Worm (Caenorhabditis elegans): ENCODE measurements around the gene nas-39.

DNA sequence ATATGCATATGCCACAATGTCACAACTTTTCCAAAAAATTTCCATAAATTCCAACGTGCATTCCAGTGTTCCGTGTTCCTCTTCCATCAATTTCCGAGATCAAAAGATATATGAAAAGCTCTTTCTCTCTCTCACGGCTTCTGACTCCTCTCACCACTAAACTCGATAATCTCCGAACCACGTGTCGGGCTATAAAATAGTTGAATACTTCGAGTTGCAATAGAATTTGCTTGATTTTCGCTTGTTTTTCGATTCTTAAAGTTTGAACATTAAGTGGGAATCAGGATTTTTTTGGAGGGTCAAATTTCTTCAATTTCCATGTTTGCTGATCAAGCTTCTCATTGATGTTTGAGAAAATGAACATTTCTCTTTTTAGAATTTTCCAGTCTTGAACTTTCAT lies 28.6 kb downstream of the nas-39 start:
- TF ChIP-seq F13H6.1 (tag; optimal IDR thresholded peaks at IDR 0.05) (no peak), tbx-7 (tag; optimal IDR thresholded peaks at IDR 0.05) (no peak), tbx-2 (tag; optimal IDR thresholded peaks at IDR 0.05) (no peak), nhr-232 (tag; optimal IDR thresholded peaks at IDR 0.05) (no peak), syd-9 (tag; optimal IDR thresholded peaks at IDR 0.05) (no peak), elt-2 (tag; optimal IDR thresholded peaks at IDR 0.05) (no peak), che-1 (tag; optimal IDR thresholded peaks at IDR 0.05) (no peak), pha-4 (tag; optimal IDR thresholded peaks at IDR 0.05) (no peak), elt-4 (tag; optimal IDR thresholded peaks at IDR 0.05) (no peak), dmd-4 (tag; optimal IDR thresholded peaks at IDR 0.05; ENCODE audit: borderline replicate concordance) (no peak), hlh-30 (tag; optimal IDR thresholded peaks at IDR 0.05; ENCODE audit: insufficient read depth) (no peak), ama-1 (optimal IDR thresholded peaks at IDR 0.05) (no peak), ets-4 (tag; optimal IDR thresholded peaks at IDR 0.05) (no peak), unc-86 (tag; optimal IDR thresholded peaks at IDR 0.05) (no peak)
